Fruit fly (Drosophila melanogaster) whole organism: Measurements from ENCODE around the gene CG5618.

Source experiments
- CG8478 ChIP-seq: fragments of >200 bp; optimal IDR thresholded peaks from 2 replicates; lab custom pipeline; 2018; ENCODE audit warnings: inconsistent platforms
- Dll ChIP-seq: fragments of >200 bp; optimal IDR thresholded peaks from 2 replicates; lab custom pipeline; 2017
- EcR ChIP-seq, 2 experiments: fragments of >200 bp; optimal IDR thresholded peaks; 2 replicates each; lab custom pipeline; 2017; ENCODE audit warnings: missing biosample characterization in 2 of 2, missing genetic modification characterization in 2 of 2, missing genetic modification reagents in 2 of 2
- pan ChIP-seq: fragments of >200 bp; optimal IDR thresholded peaks from 2 replicates; lab custom pipeline; 2017
- psq ChIP-seq: fragments of >200 bp; optimal IDR thresholded peaks from 2 replicates; lab custom pipeline; 2017
- usp ChIP-seq: fragments of >200 bp; optimal IDR thresholded peaks from 2 replicates; lab custom pipeline; 2017; ENCODE audit warnings: missing biosample characterization, missing genetic modification characterization, mixed read lengths

The CG5618 gene

dm6 chr3L:20353149-20353548 lies at the start of gene CG5618:
Gene CG5618 (plus strand): TSS chr3L:20353449.
- no peak for TF ChIP-seq CG8478 (lab: Kevin White, UChicago)
- TF ChIP-seq psq = no peak
- TF ChIP-seq Dll (lab: Kevin White, UChicago) = no peak
- no peak for TF ChIP-seq EcR (GFP tag; optimal IDR thresholded peaks at IDR 0.05; lab: Kevin White, UChicago)
- TF ChIP-seq usp = no peak
- TF ChIP-seq pan (lab: Kevin White, UChicago) = no peak

DNA sequence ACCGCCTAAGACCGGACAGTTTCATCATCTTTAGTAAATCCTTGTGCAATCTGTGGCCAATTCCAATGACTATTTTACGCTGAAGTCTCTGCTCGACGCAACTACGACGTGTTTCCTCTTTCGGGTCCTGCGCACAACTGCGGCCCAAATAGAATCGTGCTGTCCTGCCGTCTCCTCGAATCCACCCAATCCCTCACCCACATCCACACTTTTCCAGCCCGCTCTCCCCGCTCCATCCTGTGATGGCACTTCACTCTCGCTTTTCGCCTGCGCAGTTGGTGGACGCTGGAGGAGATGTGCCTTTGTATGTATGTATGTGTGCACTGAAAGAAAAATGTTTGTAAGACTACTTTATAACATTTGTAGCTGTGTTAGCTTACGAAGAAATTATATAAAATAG lies 47.1 kb upstream of the CG5618 start, which contains the start of gene CG32225:
Gene CG32225 (minus strand): TSS at position 142 of the 400 bp plus-strand sequence.
- no peak for TF ChIP-seq pan (lab: Kevin White, UChicago)
- no peak for TF ChIP-seq CG8478 (lab: Kevin White, UChicago)
- no peak for TF ChIP-seq usp
- TF ChIP-seq Dll (lab: Kevin White, UChicago) = no peak
- TF ChIP-seq psq = no peak
- TF ChIP-seq EcR (GFP tag; optimal IDR thresholded peaks at IDR 0.05; lab: Kevin White, UChicago) = no peak

- TF ChIP-seq EcR (GFP tag; optimal IDR thresholded peaks at IDR 0.05; lab: Kevin White, UChicago) (no peak), pan (lab: Kevin White, UChicago) (no peak), CG8478 (lab: Kevin White, UChicago) (no peak), psq (no peak), Dll (lab: Kevin White, UChicago) (no peak), usp (no peak)
Observed at dm6 chr3L:20309354-20309753, 43.9 kb upstream of the CG5618 start, which contains the start of gene polo. Gene polo (plus strand): TSS chr3L:20309654.

DNA sequence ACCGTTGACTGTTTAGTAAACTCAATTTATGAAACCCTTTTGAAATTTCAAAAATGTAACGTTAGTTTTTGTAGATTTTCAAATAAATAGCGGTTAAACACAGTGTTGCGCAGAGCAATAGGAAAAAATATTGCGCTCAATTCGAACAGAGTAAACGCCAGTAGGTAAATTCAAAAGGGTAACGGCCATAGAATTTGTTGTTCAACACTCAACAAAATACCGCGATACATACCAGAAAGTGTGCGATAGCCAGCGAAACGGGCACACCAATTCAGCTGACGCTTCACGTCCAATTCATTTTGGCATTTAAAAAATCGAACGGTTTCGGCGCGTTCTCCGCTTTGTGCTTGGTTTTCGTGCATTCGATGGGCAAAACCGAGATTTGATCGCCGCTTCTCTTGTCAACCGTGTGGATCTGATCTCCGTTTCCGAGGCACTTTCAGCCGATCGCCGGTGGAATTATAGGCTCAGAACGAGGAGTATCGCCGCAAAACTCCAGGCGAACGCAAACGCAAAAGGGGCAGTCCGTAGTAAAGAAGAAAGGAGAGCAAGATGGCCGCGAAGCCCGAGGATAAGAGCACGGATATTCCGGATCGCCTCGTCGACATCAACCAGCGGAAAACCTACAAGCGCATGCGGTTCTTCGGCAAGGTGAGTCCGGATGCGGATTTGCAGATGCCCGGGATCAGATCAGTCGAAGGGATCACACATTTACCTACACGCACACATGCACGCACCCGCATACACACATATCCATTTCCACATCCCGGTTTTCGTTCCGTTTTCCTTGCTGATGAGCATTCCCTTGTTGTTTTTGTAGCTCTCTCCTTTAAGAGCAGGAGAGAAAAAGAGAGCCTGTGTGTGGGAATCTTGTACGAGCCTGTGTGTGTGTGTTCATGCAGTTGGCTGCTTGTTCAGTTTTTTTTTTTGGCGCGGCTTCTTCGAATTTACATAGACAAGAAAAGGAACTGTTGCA lies 43.2 kb upstream of the CG5618 start:
- TF ChIP-seq Dll (lab: Kevin White, UChicago) (no peak), CG8478 (lab: Kevin White, UChicago) (no peak), pan (lab: Kevin White, UChicago) (no peak), EcR (GFP tag; optimal IDR thresholded peaks at IDR 0.05; lab: Kevin White, UChicago) (no peak), psq (no peak), usp (no peak)

DNA sequence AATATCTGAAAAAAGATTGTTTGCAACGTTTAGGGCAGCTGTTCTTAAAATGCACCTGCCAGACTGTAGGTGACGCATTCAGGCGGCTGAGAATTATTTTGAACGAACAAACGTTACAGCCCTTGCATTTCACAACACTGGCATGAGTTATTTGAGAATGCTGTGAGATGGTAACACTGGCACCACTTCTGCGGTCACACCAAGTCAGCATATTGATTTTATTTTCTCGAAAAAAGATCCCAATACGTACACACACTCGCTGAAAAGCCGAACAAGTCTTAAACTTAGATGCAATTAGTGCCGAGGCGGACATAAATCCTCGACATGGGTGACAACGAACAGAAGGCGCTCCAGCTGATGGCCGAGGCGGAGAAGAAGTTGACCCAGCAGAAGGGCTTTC lies 39.8 kb upstream of the CG5618 start, which contains the start of gene alphaSnap:
Gene alphaSnap (plus strand): TSS at position 164 of the 400 bp plus-strand sequence.
- TF ChIP-seq EcR (GFP tag; optimal IDR thresholded peaks at IDR 0.05; lab: Kevin White, UChicago) (no peak), pan (lab: Kevin White, UChicago) (no peak), psq (no peak)

- TF ChIP-seq psq (no peak), pan (lab: Kevin White, UChicago) (no peak), Dll (lab: Kevin White, UChicago) (no peak), usp (no peak), EcR (GFP tag; optimal IDR thresholded peaks at IDR 0.05; lab: Kevin White, UChicago) (no peak), CG8478 (lab: Kevin White, UChicago) (no peak)
Observed at dm6 chr3L:20316956-20317589, 36.2 kb upstream of the CG5618 start, which contains the start of gene Spn77Ba. Gene Spn77Ba (plus strand): TSS chr3L:20317190.

- TF ChIP-seq psq = no peak
- no peak for TF ChIP-seq usp
- TF ChIP-seq CG8478 (lab: Kevin White, UChicago) = no peak
- TF ChIP-seq pan (lab: Kevin White, UChicago) = no peak
- TF ChIP-seq EcR (GFP tag; optimal IDR thresholded peaks at IDR 0.05; lab: Kevin White, UChicago) = no peak
- no peak for TF ChIP-seq Dll (lab: Kevin White, UChicago)
Observed at dm6 chr3L:20317751-20318150, 35.5 kb upstream of the CG5618 start.

DNA sequence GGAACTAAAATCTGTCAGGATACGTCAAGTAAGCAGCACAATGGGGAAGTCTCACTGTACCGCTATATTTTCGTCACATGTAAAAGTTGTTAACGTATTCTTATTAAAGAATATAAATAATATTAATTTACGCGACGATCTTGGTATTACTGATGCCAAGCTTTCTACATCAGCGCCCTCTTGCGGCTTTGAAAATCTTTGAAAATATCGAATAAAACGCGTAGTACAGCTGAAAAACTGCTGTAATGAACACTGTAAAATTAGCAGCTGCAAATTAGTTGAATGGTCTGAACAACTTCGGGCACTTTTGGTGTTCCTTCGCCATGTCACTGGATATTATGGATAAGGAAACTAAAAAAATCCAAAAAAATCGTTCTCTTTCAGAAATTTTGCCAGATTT lies 33.2 kb upstream of the CG5618 start:
- no peak for TF ChIP-seq psq
- no peak for TF ChIP-seq EcR (GFP tag; optimal IDR thresholded peaks at IDR 0.05; lab: Kevin White, UChicago)
- no peak for TF ChIP-seq CG8478 (lab: Kevin White, UChicago)
- no peak for TF ChIP-seq Dll (lab: Kevin White, UChicago)
- TF ChIP-seq pan (lab: Kevin White, UChicago) = no peak
- no peak for TF ChIP-seq usp

dm6 chr3L:20320652-20321051 lies 32.6 kb upstream of the CG5618 start, which contains the start of gene Spn77Bb:
Gene Spn77Bb (plus strand): TSS chr3L:20320952.
- TF ChIP-seq usp (no peak), Dll (lab: Kevin White, UChicago) (no peak), EcR (GFP tag; optimal IDR thresholded peaks at IDR 0.05; lab: Kevin White, UChicago) (no peak), CG8478 (lab: Kevin White, UChicago) (no peak), psq (no peak), pan (lab: Kevin White, UChicago) (no peak)

DNA sequence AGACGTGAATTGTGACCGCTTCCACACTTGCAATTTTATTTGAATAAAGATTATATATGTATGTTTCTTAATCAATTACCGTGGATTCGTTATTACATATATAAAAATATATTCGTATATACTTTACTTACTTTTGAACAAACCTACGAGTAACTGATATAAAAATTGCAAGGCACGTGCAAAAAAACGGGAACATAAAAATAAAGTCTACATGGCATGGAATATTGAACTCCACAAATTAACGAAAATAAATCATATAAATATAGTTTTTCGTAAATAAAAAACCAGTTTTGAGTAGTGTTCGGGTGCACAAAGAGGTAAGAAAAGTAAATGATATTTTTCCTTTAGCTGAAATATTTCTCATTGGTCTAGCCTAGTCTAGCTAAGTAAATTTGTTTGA lies 10.9 kb upstream of the CG5618 start, which contains the start of gene Spn77Bc:
Gene Spn77Bc (plus strand): TSS at position 301 of the 400 bp plus-strand sequence.
- TF ChIP-seq usp = no peak
- no peak for TF ChIP-seq Dll (lab: Kevin White, UChicago)
- TF ChIP-seq pan (lab: Kevin White, UChicago) = no peak
- TF ChIP-seq psq = no peak
- TF ChIP-seq EcR (GFP tag; optimal IDR thresholded peaks at IDR 0.05; lab: Kevin White, UChicago) = no peak
- no peak for TF ChIP-seq CG8478 (lab: Kevin White, UChicago)

DNA sequence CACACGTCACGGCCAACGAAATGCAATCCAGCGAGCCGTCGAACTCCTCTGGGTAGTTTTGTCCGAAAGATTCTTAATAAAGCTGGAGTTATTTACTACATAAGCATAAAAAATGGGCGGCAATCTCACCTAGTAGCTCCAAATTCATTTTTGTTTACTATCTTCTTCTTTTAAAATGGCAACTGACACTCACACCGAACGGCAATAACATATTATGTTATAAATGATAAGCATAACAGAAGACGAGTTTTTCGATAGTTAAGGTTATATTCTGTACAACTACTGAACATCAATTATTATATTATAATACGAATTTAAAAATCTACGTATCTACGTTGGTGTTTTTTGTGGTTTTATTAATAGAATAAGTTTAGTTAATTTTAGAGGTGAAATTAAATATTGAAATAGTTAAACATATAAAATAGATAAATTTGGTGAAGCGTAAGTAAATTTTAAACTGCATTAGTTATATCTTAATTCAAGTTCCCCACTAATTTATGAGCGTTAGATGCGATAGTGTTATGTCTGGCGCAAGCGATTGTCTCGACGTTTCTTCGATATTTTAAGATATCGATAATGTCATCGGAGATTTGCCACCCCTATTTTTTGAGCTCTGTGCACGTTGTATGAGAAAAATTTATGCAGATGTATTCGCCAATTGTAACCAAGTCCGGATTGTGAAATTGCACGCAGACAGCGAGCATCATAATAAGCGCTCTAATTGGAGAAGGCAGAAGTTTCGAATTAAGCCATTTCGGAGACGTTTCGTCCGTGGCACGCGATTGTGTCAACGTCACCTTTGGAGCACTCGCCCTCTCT lies 5.3 kb upstream of the CG5618 start, which contains the start of the genes Rbbp5 and eRF1:
Gene Rbbp5 (minus strand): TSS at position 181 of the 819 bp plus-strand sequence.
Gene eRF1 (plus strand): TSS at position 594 of the 819 bp plus-strand sequence.
- TF ChIP-seq EcR (GFP tag; optimal IDR thresholded peaks at IDR 0.05; lab: Kevin White, UChicago) (no peak), CG8478 (lab: Kevin White, UChicago) (no peak), Dll (lab: Kevin White, UChicago) (no peak), psq (no peak), pan (lab: Kevin White, UChicago) (no peak), usp (no peak)
